Worm (Caenorhabditis elegans): ENCODE measurements around the gene cct-6.

ce11 chrIII:5813501-5813900 lies 42.0 kb downstream of the cct-6 start:
- TF ChIP-seq ztf-23 (GFP tag; IDR thresholded peaks at IDR 0.05) (no peak), tab-1 (GFP tag; IDR thresholded peaks at IDR 0.05) (no peak), T22C8.4 (GFP tag; IDR thresholded peaks at IDR 0.05) (no peak), med-1 (GFP tag; optimal IDR thresholded peaks at IDR 0.05; ENCODE audit: insufficient read depth) (no peak)
